Worm (Caenorhabditis elegans) whole organism, mixed stage, embryonic: ENCODE results near the gene srh-297.
"Not testable (repeated sequence)": the region's sequence is repeated elsewhere in the genome, so short reads cannot be mapped to it uniquely, and the experiment has no call there.

ENCODE experiments used
- blmp-1 ChIP-seq: fragments of 150-350 bp; optimal IDR thresholded peaks from 2 replicates; lab custom pipeline; 2014; ENCODE audit warnings: missing biosample characterization, missing genetic modification characterization
- ceh-39 ChIP-seq: fragments of 150-350 bp; optimal IDR thresholded peaks from 2 replicates; lab custom pipeline; 2014; ENCODE audit warnings: missing biosample characterization, missing genetic modification characterization
- ceh-43 ChIP-seq: fragments of 200-800 bp; sonication (Bioruptor generic); optimal IDR thresholded peaks from 2 replicates; lab custom pipeline; 2018; ENCODE audit warnings: mild to moderate bottlenecking, missing genetic modification characterization, moderate library complexity, missing compliant biosample characterization
- ces-1 ChIP-seq: fragments of 150-350 bp; optimal IDR thresholded peaks from 2 replicates; lab custom pipeline; 2014; ENCODE audit warnings: missing biosample characterization, missing genetic modification reagents, missing genetic modification characterization
- drap-1 ChIP-seq: fragments of 200-800 bp; sonication (Bioruptor generic); optimal IDR thresholded peaks from 3 replicates; lab custom pipeline; 2018; ENCODE audit warnings: mild to moderate bottlenecking, missing genetic modification characterization, missing compliant biosample characterization
- elt-1 ChIP-seq: sonication (generic microtip); optimal IDR thresholded peaks from 2 replicates; lab custom pipeline; 2017; ENCODE audit warnings: missing genetic modification characterization, mild to moderate bottlenecking, missing compliant biosample characterization, antibody characterized with exemption, moderate library complexity, borderline replicate concordance; ENCODE audit not compliant: insufficient read depth
- elt-3 ChIP-seq: fragments of 150-350 bp; optimal IDR thresholded peaks from 2 replicates; lab custom pipeline; 2014; ENCODE audit warnings: missing biosample characterization, missing genetic modification characterization
- ham-2 ChIP-seq: fragments of 200-800 bp; sonication (Bioruptor generic); optimal IDR thresholded peaks from 2 replicates; lab custom pipeline; 2018; ENCODE audit warnings: mild to moderate bottlenecking, missing genetic modification characterization, missing compliant biosample characterization
- hlh-1 ChIP-seq: fragments of 150-350 bp; optimal IDR thresholded peaks from 2 replicates; lab custom pipeline; 2014; ENCODE audit warnings: missing biosample characterization, missing genetic modification reagents, missing genetic modification characterization
- lin-13 ChIP-seq: fragments of 150-350 bp; optimal IDR thresholded peaks from 2 replicates; lab custom pipeline; 2014; ENCODE audit warnings: missing biosample characterization, missing genetic modification characterization
- lin-32 ChIP-seq: fragments of 200-800 bp; sonication (Bioruptor generic); optimal IDR thresholded peaks from 2 replicates; lab custom pipeline; 2018; ENCODE audit warnings: mild to moderate bottlenecking, missing genetic modification characterization, missing compliant biosample characterization
- mab-5 ChIP-seq: fragments of 150-350 bp; optimal IDR thresholded peaks from 2 replicates; lab custom pipeline; 2014; ENCODE audit warnings: missing biosample characterization, missing genetic modification characterization
- mep-1 ChIP-seq: fragments of 150-350 bp; optimal IDR thresholded peaks from 2 replicates; lab custom pipeline; 2017; ENCODE audit warnings: missing biosample characterization, missing genetic modification reagents, missing genetic modification characterization, inconsistent platforms
- mls-2 ChIP-seq: sonication (generic microtip); optimal IDR thresholded peaks from 2 replicates; lab custom pipeline; 2016; ENCODE audit warnings: mild to moderate bottlenecking, missing genetic modification characterization, moderate library complexity, missing compliant biosample characterization
- nhr-237 ChIP-seq: fragments of 150-350 bp; optimal IDR thresholded peaks from 2 replicates; lab custom pipeline; 2014; ENCODE audit warnings: missing biosample characterization, missing genetic modification characterization
- nhr-28 ChIP-seq: fragments of 150-350 bp; optimal IDR thresholded peaks from 2 replicates; lab custom pipeline; 2014; ENCODE audit warnings: missing biosample characterization, missing genetic modification characterization
- pha-4 ChIP-seq: fragments of 150-350 bp; optimal IDR thresholded peaks from 2 replicates; lab custom pipeline; 2018; ENCODE audit warnings: missing biosample characterization, missing genetic modification reagents, missing genetic modification characterization
- snpc-4 ChIP-seq: fragments of 150-350 bp; optimal IDR thresholded peaks from 2 replicates; lab custom pipeline; 2014; ENCODE audit warnings: missing biosample characterization, missing genetic modification characterization
- sptf-1 ChIP-seq: sonication (generic microtip); optimal IDR thresholded peaks from 2 replicates; lab custom pipeline; 2017; ENCODE audit warnings: mild to moderate bottlenecking, missing genetic modification characterization, moderate library complexity, missing compliant biosample characterization
- tbx-8 ChIP-seq: fragments of 200-800 bp; sonication (Bioruptor generic); optimal IDR thresholded peaks from 2 replicates; lab custom pipeline; 2018; ENCODE audit warnings: mild to moderate bottlenecking, missing genetic modification characterization, moderate library complexity, missing compliant biosample characterization
- unc-39 ChIP-seq: fragments of 150-350 bp; optimal IDR thresholded peaks from 2 replicates; lab custom pipeline; 2014; ENCODE audit warnings: missing biosample characterization, missing genetic modification characterization
- zip-8 ChIP-seq: fragments of 150-350 bp; optimal IDR thresholded peaks from 2 replicates; lab custom pipeline; 2014; ENCODE audit warnings: missing biosample characterization, missing genetic modification characterization
- ztf-11 ChIP-seq: fragments of 150-350 bp; optimal IDR thresholded peaks from 2 replicates; lab custom pipeline; 2014; ENCODE audit warnings: missing biosample characterization, missing genetic modification characterization

Gene srh-297

ce11 chrII:3195739-3196138, 34.6 kb downstream of the srh-297 start:
- TF ChIP-seq ceh-39 (tag; lab: Kevin White, UChicago) (no peak), snpc-4 (no peak), ces-1 (GFP tag; lab: Kevin White, UChicago) (no peak), lin-13 (no peak), ham-2 (GFP tag; lab: Kevin White, UChicago) (no peak), mab-5 (no peak), nhr-237 (tag; lab: Kevin White, UChicago) (no peak), mls-2 (tag; lab: Kevin White, UChicago) (no peak), zip-8 (tag; lab: Kevin White, UChicago) (no peak), ztf-11 (tag; lab: Kevin White, UChicago) (no peak), drap-1 (GFP tag; lab: Kevin White, UChicago) (no peak), mep-1 (tag; lab: Kevin White, UChicago) (no peak), nhr-28 (tag; lab: Kevin White, UChicago) (no peak), elt-3 (no peak), ceh-43 (GFP tag; lab: Kevin White, UChicago) (no peak)

- TF ChIP-seq unc-39, sptf-1, blmp-1 (tag; lab: Kevin White, UChicago): not testable (repeated sequence)
These were observed 38.8 kb downstream of the srh-297 start, which contains the start of gene Y27F2A.9 for ce11 chrII:3191544-3191943. Y27F2A.9 (minus strand) TSS chrII:3191644.

- TF ChIP-seq ham-2 (GFP tag; lab: Kevin White, UChicago); nhr-28 (tag; lab: Kevin White, UChicago); tbx-8 (GFP tag; lab: Kevin White, UChicago): not testable (repeated sequence)
- TF ChIP-seq, all 35 proteins: peak for 0; not testable (repeated sequence) for 35
These were observed 41.3 kb downstream of the srh-297 start, which contains the start of gene Y27F2A.11 for ce11 chrII:3189038-3189437. Y27F2A.11 (plus strand) TSS chrII:3189338.

ce11 chrII:3185848-3186247, 44.5 kb downstream of the srh-297 start:
- TF ChIP-seq elt-3 (no peak), drap-1 (GFP tag; lab: Kevin White, UChicago) (no peak), unc-39 (tag; lab: Kevin White, UChicago) (no peak), mab-5 (no peak), mep-1 (tag; lab: Kevin White, UChicago) (no peak), sptf-1 (tag; lab: Kevin White, UChicago) (no peak), hlh-1 (tag; lab: Kevin White, UChicago) (no peak), elt-1 (no peak), ces-1 (GFP tag; lab: Kevin White, UChicago) (no peak), nhr-28 (tag; lab: Kevin White, UChicago) (no peak)

ce11 chrII:3184858-3185257, 45.5 kb downstream of the srh-297 start, which contains the start of gene sri-78:
sri-78 (plus strand) TSS chrII:3185158.
- TF ChIP-seq mep-1 (tag; lab: Kevin White, UChicago); pha-4 (tag; lab: Kevin White, UChicago); lin-32: not testable (repeated sequence)
- TF ChIP-seq, all 35 proteins: peak for 0; not testable (repeated sequence) for 35

- TF ChIP-seq ceh-39 (tag; lab: Kevin White, UChicago); ces-1 (GFP tag; lab: Kevin White, UChicago); unc-39 (tag; lab: Kevin White, UChicago): not testable (repeated sequence)
- TF ChIP-seq, all 35 proteins: peak for 0; not testable (repeated sequence) for 35
These were observed 47.0 kb downstream of the srh-297 start, which contains the start of the genes Y27F2A.6 and Y27F2A.8 for ce11 chrII:3183300-3183840. Y27F2A.6 (minus strand) TSS chrII:3183400. Y27F2A.8 (plus strand) TSS chrII:3183790.
